Worm (Caenorhabditis elegans) whole organism, midembryonic: ENCODE data around the gene lec-5.

ENCODE experiments used
- T22C8.4 ChIP-seq: fragments of 200-800 bp; sonication (Bioruptor generic); IDR thresholded peaks from 2 replicates; pipeline ENCODE4 v1.3.6; 2022; ENCODE audit warnings: missing genetic modification characterization, missing compliant biosample characterization
- klf-2 ChIP-seq: fragments of 200-800 bp; sonication (Bioruptor generic); conservative IDR thresholded peaks from 2 replicates; pipeline ENCODE4 v1.3.6; 2022; ENCODE audit warnings: missing genetic modification reagents, missing genetic modification characterization, missing compliant biosample characterization
- ref-1 ChIP-seq: fragments of 200-800 bp; sonication (Bioruptor generic); conservative IDR thresholded peaks from 2 replicates; pipeline ENCODE4 v1.3.6; 2022; ENCODE audit warnings: missing genetic modification reagents, missing genetic modification characterization, missing compliant biosample characterization
- tab-1 ChIP-seq: fragments of 200-800 bp; sonication (Bioruptor generic); IDR thresholded peaks from 2 replicates; pipeline ENCODE4 v1.3.6; 2022; ENCODE audit warnings: missing genetic modification characterization, missing compliant biosample characterization
- ztf-29 ChIP-seq: fragments of 200-800 bp; sonication (Bioruptor generic); IDR thresholded peaks from 2 replicates; pipeline ENCODE4 v1.3.6; 2022; ENCODE audit warnings: missing genetic modification reagents, missing genetic modification characterization, missing compliant biosample characterization

DNA sequence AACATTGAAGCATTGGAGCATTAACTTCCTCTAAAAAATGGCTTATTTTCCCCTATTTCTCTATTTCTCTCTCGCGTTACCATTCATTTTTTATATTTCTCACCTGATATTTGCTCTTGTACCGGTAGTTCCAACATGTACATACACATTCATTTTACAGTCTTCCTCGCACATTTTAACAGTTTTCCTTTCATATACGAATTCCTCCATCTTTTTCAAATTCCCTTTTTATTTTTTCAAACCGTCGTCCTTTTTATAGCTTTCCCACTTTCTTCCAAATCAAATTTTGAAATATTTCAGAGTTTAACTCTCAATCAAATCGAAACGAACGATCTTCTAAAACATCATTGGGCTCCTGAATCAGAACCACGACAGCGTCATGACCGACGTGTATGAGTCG is 43.3 kb upstream of the lec-5 start, which contains the start of gene rfip-1:
- TF ChIP-seq klf-2 (GFP tag; lab: Robert Waterston, UW) = no peak
- TF ChIP-seq T22C8.4 = no peak
- TF ChIP-seq tab-1 (GFP tag; lab: Robert Waterston, UW) = no peak
- no peak for TF ChIP-seq ztf-29 (GFP tag; lab: Robert Waterston, UW)
- TF ChIP-seq ref-1 (GFP tag; lab: Robert Waterston, UW) = no peak
